Worm (Caenorhabditis elegans) whole organism, L2 larva: ENCODE measurements around the gene sax-7.

Experiments used
- C34F6.9 ChIP-seq: fragments of 150-350 bp; optimal IDR thresholded peaks from 2 replicates; lab custom pipeline; 2014; ENCODE audit warnings: missing biosample characterization, missing genetic modification characterization
- F13H6.1 ChIP-seq: sonication (generic microtip); optimal IDR thresholded peaks from 2 replicates; lab custom pipeline; 2016; ENCODE audit warnings: missing genetic modification characterization, missing compliant biosample characterization
- Y55F3AM.14 ChIP-seq: fragments of 200-800 bp; sonication (Bioruptor generic); optimal IDR thresholded peaks from 2 replicates; lab custom pipeline; 2018; ENCODE audit warnings: mild to moderate bottlenecking, missing genetic modification characterization, missing compliant biosample characterization
- ZK546.5 ChIP-seq: sonication (generic microtip); optimal IDR thresholded peaks from 2 replicates; lab custom pipeline; 2017; ENCODE audit warnings: missing biosample characterization, missing genetic modification characterization
- alr-1 ChIP-seq: fragments of 150-350 bp; optimal IDR thresholded peaks from 2 replicates; lab custom pipeline; 2014; ENCODE audit warnings: missing biosample characterization, missing genetic modification characterization
- aly-2 ChIP-seq: fragments of 150-350 bp; optimal IDR thresholded peaks from 2 replicates; lab custom pipeline; 2014; ENCODE audit warnings: missing biosample characterization, missing genetic modification characterization
- ama-1 ChIP-seq: fragments of 150-350 bp; optimal IDR thresholded peaks from 2 replicates; lab custom pipeline; 2018; ENCODE audit warnings: inconsistent platforms
- blmp-1 ChIP-seq: sonication (generic microtip); optimal IDR thresholded peaks from 2 replicates; lab custom pipeline; 2017; ENCODE audit warnings: missing genetic modification characterization, mild to moderate bottlenecking, missing compliant biosample characterization, antibody characterized with exemption, moderate library complexity; ENCODE audit not compliant: insufficient read depth
- ceh-16 ChIP-seq: fragments of 150-350 bp; optimal IDR thresholded peaks from 2 replicates; lab custom pipeline; 2014; ENCODE audit warnings: missing biosample characterization, missing genetic modification characterization
- ceh-82 ChIP-seq: fragments of 150-350 bp; optimal IDR thresholded peaks from 2 replicates; lab custom pipeline; 2014; ENCODE audit warnings: missing biosample characterization, missing genetic modification characterization
- crh-2 ChIP-seq: sonication (generic microtip); optimal IDR thresholded peaks from 2 replicates; lab custom pipeline; 2017; ENCODE audit warnings: missing biosample characterization, missing genetic modification characterization
- dmd-4 ChIP-seq: sonication (generic microtip); optimal IDR thresholded peaks from 2 replicates; lab custom pipeline; 2017; ENCODE audit warnings: missing biosample characterization, missing genetic modification characterization
- egl-27 ChIP-seq: sonication (generic microtip); optimal IDR thresholded peaks from 3 replicates; lab custom pipeline; 2017; ENCODE audit warnings: missing biosample characterization, missing genetic modification reagents, missing genetic modification characterization
- elt-1 ChIP-seq: fragments of 150-350 bp; optimal IDR thresholded peaks from 2 replicates; lab custom pipeline; 2014; ENCODE audit warnings: missing biosample characterization, missing genetic modification characterization
- fos-1 ChIP-seq: fragments of 150-350 bp; optimal IDR thresholded peaks from 2 replicates; lab custom pipeline; 2014; ENCODE audit warnings: missing biosample characterization, missing genetic modification characterization
- gmeb-1 ChIP-seq: fragments of 150-350 bp; optimal IDR thresholded peaks from 2 replicates; lab custom pipeline; 2014; ENCODE audit warnings: missing biosample characterization, missing genetic modification characterization
- lin-11 ChIP-seq: fragments of 150-350 bp; sonication (generic microtip); optimal IDR thresholded peaks from 2 replicates; lab custom pipeline; 2014; ENCODE audit warnings: missing biosample characterization, missing genetic modification characterization, inconsistent platforms, mixed read lengths
- lin-13 ChIP-seq: fragments of 150-350 bp; optimal IDR thresholded peaks from 2 replicates; lab custom pipeline; 2014; ENCODE audit warnings: missing biosample characterization, missing genetic modification reagents, missing genetic modification characterization
- lin-39 ChIP-seq: fragments of 150-350 bp; optimal IDR thresholded peaks from 2 replicates; lab custom pipeline; 2014; ENCODE audit warnings: missing biosample characterization, missing genetic modification reagents, missing genetic modification characterization
- lsy-2 ChIP-seq, 2 experiments: fragments of 150-350 bp in 1 of 2; sonication (generic microtip) in 1 of 2; optimal IDR thresholded peaks; 2 replicates each; lab custom pipeline; 2014 to 2017; ENCODE audit warnings: missing biosample characterization in 2 of 2, missing genetic modification characterization in 2 of 2
- mab-5 ChIP-seq: fragments of 150-350 bp; optimal IDR thresholded peaks from 2 replicates; lab custom pipeline; 2014; ENCODE audit warnings: missing biosample characterization, missing genetic modification characterization
- mdl-1 ChIP-seq, 2 experiments: fragments of 150-350 bp in 1 of 2; sonication (generic microtip) in 1 of 2; optimal IDR thresholded peaks; 2 replicates each; lab custom pipeline; 2017; ENCODE audit warnings: missing biosample characterization in 2 of 2, missing genetic modification characterization in 2 of 2
- nhr-10 ChIP-seq: sonication (generic microtip); optimal IDR thresholded peaks from 2 replicates; lab custom pipeline; 2017; ENCODE audit warnings: missing biosample characterization, missing genetic modification characterization
- nhr-11 ChIP-seq: fragments of 150-350 bp; optimal IDR thresholded peaks from 2 replicates; lab custom pipeline; 2014; ENCODE audit warnings: missing biosample characterization, missing genetic modification characterization
- nhr-12 ChIP-seq: fragments of 150-350 bp; optimal IDR thresholded peaks from 2 replicates; lab custom pipeline; 2014; ENCODE audit warnings: missing biosample characterization, missing genetic modification characterization
- nhr-129 ChIP-seq: fragments of 150-350 bp; optimal IDR thresholded peaks from 2 replicates; lab custom pipeline; 2014; ENCODE audit warnings: missing biosample characterization, missing genetic modification characterization
- nhr-21 ChIP-seq: fragments of 150-350 bp; optimal IDR thresholded peaks from 2 replicates; lab custom pipeline; 2014; ENCODE audit warnings: missing biosample characterization, missing genetic modification characterization
- nhr-23 ChIP-seq: fragments of 150-350 bp; optimal IDR thresholded peaks from 2 replicates; lab custom pipeline; 2014; ENCODE audit warnings: missing biosample characterization, missing genetic modification reagents, missing genetic modification characterization
- nhr-237 ChIP-seq: fragments of 150-350 bp; optimal IDR thresholded peaks from 2 replicates; lab custom pipeline; 2014; ENCODE audit warnings: missing biosample characterization, missing genetic modification characterization
- nhr-25 ChIP-seq: fragments of 150-350 bp; sonication (generic microtip); optimal IDR thresholded peaks from 3 replicates; lab custom pipeline; 2014; ENCODE audit warnings: missing biosample characterization, missing genetic modification characterization
- nhr-6 ChIP-seq: fragments of 150-350 bp; optimal IDR thresholded peaks from 2 replicates; lab custom pipeline; 2014; ENCODE audit warnings: missing biosample characterization, missing genetic modification characterization
- nhr-77 ChIP-seq: fragments of 150-350 bp; optimal IDR thresholded peaks from 2 replicates; lab custom pipeline; 2014; ENCODE audit warnings: missing biosample characterization, missing genetic modification characterization
- peb-1 ChIP-seq: fragments of 150-350 bp; optimal IDR thresholded peaks from 2 replicates; lab custom pipeline; 2014; ENCODE audit warnings: missing biosample characterization, missing genetic modification characterization
- sem-4 ChIP-seq: fragments of 150-350 bp; optimal IDR thresholded peaks from 2 replicates; lab custom pipeline; 2014; ENCODE audit warnings: missing biosample characterization, missing genetic modification reagents, missing genetic modification characterization
- skn-1 ChIP-seq: sonication (generic microtip); optimal IDR thresholded peaks from 2 replicates; lab custom pipeline; 2017; ENCODE audit warnings: missing biosample characterization, missing genetic modification characterization
- sma-3 ChIP-seq: sonication (generic microtip); optimal IDR thresholded peaks from 2 replicates; lab custom pipeline; 2016; ENCODE audit warnings: missing genetic modification reagents, missing genetic modification characterization, missing compliant biosample characterization
- sma-9 ChIP-seq, 2 experiments: fragments of 150-350 bp in 1 of 2; sonication (generic microtip) in 1 of 2; optimal IDR thresholded peaks; 2 replicates each; lab custom pipeline; 2014 to 2016; ENCODE audit warnings: missing genetic modification characterization in 2 of 2, mild to moderate bottlenecking in 1 of 2, missing biosample characterization in 1 of 2, missing compliant biosample characterization in 1 of 2, missing genetic modification reagents in 1 of 2, moderate library complexity in 1 of 2
- snpc-4 ChIP-seq: fragments of 150-350 bp; optimal IDR thresholded peaks from 2 replicates; lab custom pipeline; 2014; ENCODE audit warnings: missing biosample characterization, missing genetic modification characterization
- unc-39 ChIP-seq: fragments of 150-350 bp; optimal IDR thresholded peaks from 2 replicates; lab custom pipeline; 2014; ENCODE audit warnings: missing biosample characterization, missing genetic modification characterization
- unc-62 ChIP-seq: fragments of 150-350 bp; optimal IDR thresholded peaks from 2 replicates; lab custom pipeline; 2014; ENCODE audit warnings: missing biosample characterization, missing genetic modification reagents, missing genetic modification characterization
- zag-1 ChIP-seq: fragments of 150-350 bp; optimal IDR thresholded peaks from 2 replicates; lab custom pipeline; 2014; ENCODE audit warnings: missing biosample characterization, missing genetic modification characterization
- ztf-1 ChIP-seq: fragments of 200-800 bp; sonication (Bioruptor generic); conservative IDR thresholded peaks from 2 replicates; pipeline ENCODE4 v1.3.6; 2022; ENCODE audit warnings: missing genetic modification characterization, missing compliant biosample characterization
- ztf-11 ChIP-seq: sonication (generic microtip); optimal IDR thresholded peaks from 2 replicates; lab custom pipeline; 2017; ENCODE audit warnings: missing biosample characterization, missing genetic modification characterization
- ztf-4 ChIP-seq: fragments of 150-350 bp; optimal IDR thresholded peaks from 2 replicates; lab custom pipeline; 2014; ENCODE audit warnings: missing biosample characterization, missing genetic modification characterization

The sax-7 gene

ce11 chrIV:8026361-8026760 lies 36.1 kb upstream of the sax-7 start (continued):
- no peak for TF ChIP-seq Y55F3AM.14
- no peak for TF ChIP-seq ZK546.5
- no peak for TF ChIP-seq ztf-1 (GFP tag; lab: Robert Waterston, UW)
- peak; percentile 89 for TF ChIP-seq sma-9 (GFP tag; optimal IDR thresholded peaks at IDR 0.05; lab: Kevin White, UChicago)
- no peak for TF ChIP-seq sma-9 (tag; optimal IDR thresholded peaks at IDR 0.05; lab: Kevin White, UChicago)
- no peak for TF ChIP-seq lin-13 (GFP tag; lab: Kevin White, UChicago)
- TF ChIP-seq lin-11 (tag; lab: Kevin White, UChicago): no peak
- no peak for TF ChIP-seq nhr-12
- no peak for TF ChIP-seq ceh-16 (tag; lab: Kevin White, UChicago)
- no peak for TF ChIP-seq dmd-4
- TF ChIP-seq, all 48 proteins: peak for 10

ce11 chrIV:8027293-8027866 lies 35.1 kb upstream of the sax-7 start:
- TF ChIP-seq blmp-1 (tag; lab: Kevin White, UChicago) (peak; percentile 23), nhr-10 (tag; lab: Kevin White, UChicago) (no peak), dmd-4 (no peak), lin-11 (tag; lab: Kevin White, UChicago) (no peak), C34F6.9 (no peak), nhr-6 (no peak), ama-1 (no peak), sma-3 (GFP tag; lab: Kevin White, UChicago) (peak; percentile 51), lin-39 (tag; lab: Kevin White, UChicago) (no peak), sma-9 (GFP tag; optimal IDR thresholded peaks at IDR 0.05; lab: Kevin White, UChicago) (peak; percentile 33), sma-9 (tag; optimal IDR thresholded peaks at IDR 0.05; lab: Kevin White, UChicago) (no peak), fos-1 (tag; lab: Kevin White, UChicago) (no peak), sem-4 (tag; lab: Kevin White, UChicago) (no peak), skn-1 (no peak), F13H6.1 (tag; lab: Kevin White, UChicago) (no peak), aly-2 (tag; lab: Kevin White, UChicago) (no peak), zag-1 (tag; lab: Kevin White, UChicago) (no peak), nhr-237 (tag; lab: Kevin White, UChicago) (no peak), alr-1 (no peak), nhr-11 (tag; lab: Kevin White, UChicago) (no peak), nhr-21 (peak; percentile 65), mab-5 (tag; lab: Kevin White, UChicago) (no peak), ceh-82 (tag; lab: Kevin White, UChicago) (no peak), nhr-25 (tag; lab: Kevin White, UChicago) (peak; percentile 9), unc-62 (GFP tag; lab: Kevin White, UChicago) (no peak), nhr-12 (no peak), gmeb-1 (tag; lab: Kevin White, UChicago) (no peak), lsy-2 (tag; optimal IDR thresholded peaks at IDR 0.05; lab: Kevin White, UChicago) (no peak), unc-39 (tag; lab: Kevin White, UChicago) (no peak)
- TF ChIP-seq, all 48 proteins: peak for 5

ce11 chrIV:8028372-8028771 lies 34.1 kb upstream of the sax-7 start:
- TF ChIP-seq ama-1 (peak; percentile 34), F13H6.1 (tag; lab: Kevin White, UChicago) (peak; percentile 67), ztf-11 (tag; lab: Kevin White, UChicago) (no peak), nhr-11 (tag; lab: Kevin White, UChicago) (no peak), nhr-77 (tag; lab: Kevin White, UChicago) (no peak), fos-1 (tag; lab: Kevin White, UChicago) (peak; percentile 61), elt-1 (tag; lab: Kevin White, UChicago) (no peak), lin-13 (GFP tag; lab: Kevin White, UChicago) (no peak), mdl-1 (tag; optimal IDR thresholded peaks at IDR 0.05; lab: Kevin White, UChicago) (peak; percentile 78 to 83), skn-1 (no peak), nhr-6 (peak; percentile 69), nhr-21 (peak; percentile 95), nhr-25 (tag; lab: Kevin White, UChicago) (peak; percentile 95), nhr-23 (tag; lab: Kevin White, UChicago) (no peak), ZK546.5 (no peak), blmp-1 (tag; lab: Kevin White, UChicago) (peak; percentile 89), C34F6.9 (no peak), ztf-1 (GFP tag; lab: Robert Waterston, UW) (no peak), egl-27 (peak; percentile 44), nhr-129 (tag; lab: Kevin White, UChicago) (peak; percentile 65), sma-9 (GFP tag; optimal IDR thresholded peaks at IDR 0.05; lab: Kevin White, UChicago) (peak; percentile 97), sma-9 (tag; optimal IDR thresholded peaks at IDR 0.05; lab: Kevin White, UChicago) (no peak), unc-62 (GFP tag; lab: Kevin White, UChicago) (no peak), ztf-4 (tag; lab: Kevin White, UChicago) (no peak), snpc-4 (no peak), Y55F3AM.14 (peak; percentile 55), lin-11 (tag; lab: Kevin White, UChicago) (no peak), sem-4 (tag; lab: Kevin White, UChicago) (peak; percentile 12), crh-2 (tag; lab: Kevin White, UChicago) (peak; percentile 99), aly-2 (tag; lab: Kevin White, UChicago) (no peak), lsy-2 (tag; optimal IDR thresholded peaks at IDR 0.05; lab: Kevin White, UChicago) (peak in 1 of 2 experiments; percentile 33), sma-3 (GFP tag; lab: Kevin White, UChicago) (peak; percentile 92), dmd-4 (no peak), peb-1 (tag; lab: Kevin White, UChicago) (no peak), gmeb-1 (tag; lab: Kevin White, UChicago) (peak; percentile 69), zag-1 (tag; lab: Kevin White, UChicago) (no peak)
